Fruit fly (Drosophila melanogaster): Measurements from ENCODE around the gene Frl.

Frl gene

DNA sequence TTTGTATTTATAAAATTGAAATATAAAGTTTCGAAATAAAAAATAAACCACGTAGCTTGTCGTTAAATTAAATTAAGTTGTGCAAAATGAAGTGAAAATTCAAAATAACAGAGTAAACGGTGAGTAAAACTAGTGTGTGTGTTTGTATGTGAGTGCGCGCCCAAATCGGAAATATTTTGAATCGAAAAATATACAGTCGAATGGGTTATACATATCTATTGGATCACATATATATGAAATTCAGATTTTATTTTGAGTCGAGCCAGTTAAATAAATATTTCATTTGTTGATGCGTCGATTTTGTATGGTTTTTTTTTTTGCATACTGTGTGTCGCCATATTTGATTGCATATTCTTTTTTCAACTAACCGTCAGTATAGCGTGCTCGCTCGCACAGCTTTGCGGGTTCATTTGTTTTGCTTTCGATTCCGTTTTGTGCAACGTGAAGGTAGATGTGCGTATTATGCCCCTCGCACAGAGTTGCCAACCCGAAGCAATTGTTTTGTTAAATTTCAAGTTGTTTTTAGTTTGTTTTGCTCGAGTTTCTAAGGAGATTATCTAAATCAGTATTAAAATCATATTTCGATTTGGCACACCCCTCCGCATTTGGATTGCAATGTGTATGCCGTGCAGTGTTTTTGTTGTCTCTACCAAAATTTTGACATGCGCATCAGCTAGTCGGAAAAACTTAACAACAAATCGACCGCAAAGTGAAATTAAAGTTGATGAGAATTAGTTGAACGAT, 49.5 kb upstream of the Frl start (continued):
- TF ChIP-seq gem (tag; optimal IDR thresholded peaks at IDR 0.05): peak; percentile 33
- peak; percentile 3 for TF ChIP-seq Sox100B (GFP tag; optimal IDR thresholded peaks at IDR 0.05)
- TF ChIP-seq Pdp1 (GFP tag; optimal IDR thresholded peaks at IDR 0.05): peak in 1 of 2 experiments; percentile 44
- TF ChIP-seq slbo (GFP tag; IDR thresholded peaks at IDR 0.05): peak; percentile 20; the same call in 1 of the 2 replicates
- TF ChIP-seq Lpt (GFP tag; optimal IDR thresholded peaks at IDR 0.05): no peak
- TF ChIP-seq CG11504 (tag; optimal IDR thresholded peaks at IDR 0.05): peak; percentile 6
- TF ChIP-seq HLH4C (GFP tag; IDR thresholded peaks at IDR 0.05; ENCODE audit: partially characterized antibody): no peak
- TF ChIP-seq Dip3 (GFP tag; optimal IDR thresholded peaks at IDR 0.05): peak; percentile 31
- no peak for TF ChIP-seq her (GFP tag; optimal IDR thresholded peaks at IDR 0.05)
- TF ChIP-seq otp (GFP tag; IDR thresholded peaks at IDR 0.05): no peak
- TF ChIP-seq CG7839 (tag; optimal IDR thresholded peaks at IDR 0.05): peak; percentile 21
- TF ChIP-seq CG7928 (GFP tag; optimal IDR thresholded peaks at IDR 0.05): no peak
- no peak for TF ChIP-seq fu2 (GFP tag; optimal IDR thresholded peaks at IDR 0.05)
- peak; percentile 18 for TF ChIP-seq kni (GFP tag; optimal IDR thresholded peaks at IDR 0.05)
- no peak for TF ChIP-seq CG33213 (GFP tag; optimal IDR thresholded peaks at IDR 0.05)
- TF ChIP-seq CTCF (GFP tag; optimal IDR thresholded peaks at IDR 0.05): no peak
- TF ChIP-seq CG3838 (GFP tag; optimal IDR thresholded peaks at IDR 0.05): no peak
- TF ChIP-seq disco-r (GFP tag; optimal IDR thresholded peaks at IDR 0.05): no peak
- TF ChIP-seq Atf-2 (GFP tag; optimal IDR thresholded peaks at IDR 0.05): no peak
- no peak for TF ChIP-seq Six4 (GFP tag; optimal IDR thresholded peaks at IDR 0.05)
- TF ChIP-seq pzg (GFP tag; optimal IDR thresholded peaks at IDR 0.05): no peak
- no peak for TF ChIP-seq CG10366 (GFP tag; IDR thresholded peaks at IDR 0.05)
- TF ChIP-seq tna (GFP tag; IDR thresholded peaks at IDR 0.05; ENCODE audit: partially characterized antibody): peak; percentile 28; the same call in 1 of the 2 replicates
- no peak for TF ChIP-seq Hmx (GFP tag; optimal IDR thresholded peaks at IDR 0.05)
- TF ChIP-seq CG2199 (GFP tag; IDR thresholded peaks at IDR 0.05): no peak
- no peak for TF ChIP-seq slp2 (GFP tag; optimal IDR thresholded peaks at IDR 0.05)
- TF ChIP-seq HmgD (GFP tag; optimal IDR thresholded peaks at IDR 0.05): no peak
- no peak for TF ChIP-seq CG10959 (GFP tag; IDR thresholded peaks at IDR 0.05)
- no peak for TF ChIP-seq salm (tag; optimal IDR thresholded peaks at IDR 0.05)
- peak; percentile 98 for TF ChIP-seq phol (tag; optimal IDR thresholded peaks at IDR 0.05)
- no peak for TF ChIP-seq Jarid2 (GFP tag; optimal IDR thresholded peaks at IDR 0.05)
- TF ChIP-seq pfk (GFP tag; optimal IDR thresholded peaks at IDR 0.05): no peak
- TF ChIP-seq bowl (GFP tag; IDR thresholded peaks at IDR 0.05): no peak
- no peak for TF ChIP-seq CG1233 (GFP tag; optimal IDR thresholded peaks at IDR 0.05)
- no peak for TF ChIP-seq ftz-f1 (GFP tag; optimal IDR thresholded peaks at IDR 0.05)
- TF ChIP-seq Sin3A (optimal IDR thresholded peaks at IDR 0.05): peak; percentile 11
- no peak for TF ChIP-seq Hr3 (GFP tag; optimal IDR thresholded peaks at IDR 0.05)
- no peak for TF ChIP-seq CG1024 (GFP tag; IDR thresholded peaks at IDR 0.05)
- TF ChIP-seq CG32767 (GFP tag; IDR thresholded peaks at IDR 0.05): peak; percentile 52; the same call in 1 of the 2 replicates
- no peak for TF ChIP-seq Ssrp (tag; optimal IDR thresholded peaks at IDR 0.05)
- no peak for TF ChIP-seq dan (GFP tag; IDR thresholded peaks at IDR 0.05)
- TF ChIP-seq zen (tag; optimal IDR thresholded peaks at IDR 0.05): no peak
- peak; percentile 88 for TF ChIP-seq sens (GFP tag)
- TF ChIP-seq CG15479 (GFP tag; optimal IDR thresholded peaks at IDR 0.05): peak; percentile 68
- TF ChIP-seq Lim3 (GFP tag; IDR thresholded peaks at IDR 0.05): no peak
- no peak for TF ChIP-seq Blimp-1 (GFP tag; optimal IDR thresholded peaks at IDR 0.05)
- no peak for TF ChIP-seq CG4282 (GFP tag; optimal IDR thresholded peaks at IDR 0.05)
- no peak for TF ChIP-seq Doc2 (GFP tag; IDR thresholded peaks at IDR 0.05)
- no peak for TF ChIP-seq en (GFP tag; optimal IDR thresholded peaks at IDR 0.05)
- TF ChIP-seq CG2120 (GFP tag; optimal IDR thresholded peaks at IDR 0.05): peak; percentile 42
- TF ChIP-seq CG13296 (GFP tag; optimal IDR thresholded peaks at IDR 0.05): no peak
